Worm (Caenorhabditis elegans) whole organism, L1 larva: Measurements from ENCODE around the gene Y60A3A.16.

Experiments
- C34B4.2 ChIP-seq: sonication (generic microtip); optimal IDR thresholded peaks from 2 replicates; lab custom pipeline; 2017; ENCODE audit warnings: mild to moderate bottlenecking, missing genetic modification characterization, missing compliant biosample characterization
- F16B12.6 ChIP-seq: fragments of 150-350 bp; optimal IDR thresholded peaks from 2 replicates; lab custom pipeline; 2014; ENCODE audit warnings: missing biosample characterization, missing genetic modification characterization
- aha-1 ChIP-seq: fragments of 150-350 bp; optimal IDR thresholded peaks from 2 replicates; lab custom pipeline; 2014; ENCODE audit warnings: missing biosample characterization, missing genetic modification characterization
- alr-1 ChIP-seq: fragments of 200-800 bp; sonication (Bioruptor generic); optimal IDR thresholded peaks from 2 replicates; lab custom pipeline; 2018; ENCODE audit warnings: borderline replicate concordance, mild to moderate bottlenecking, missing genetic modification characterization, missing compliant biosample characterization
- aly-2 ChIP-seq: fragments of 150-350 bp; optimal IDR thresholded peaks from 2 replicates; lab custom pipeline; 2014; ENCODE audit warnings: missing biosample characterization, missing genetic modification characterization
- ama-1 ChIP-seq: fragments of 150-350 bp; optimal IDR thresholded peaks from 2 replicates; lab custom pipeline; 2014
- blmp-1 ChIP-seq: fragments of 150-350 bp; optimal IDR thresholded peaks from 2 replicates; lab custom pipeline; 2014; ENCODE audit warnings: missing biosample characterization, missing genetic modification characterization
- ceh-63 ChIP-seq: fragments of 200-800 bp; sonication (Bioruptor generic); optimal IDR thresholded peaks from 2 replicates; lab custom pipeline; 2018; ENCODE audit warnings: mild to moderate bottlenecking, missing genetic modification characterization, missing compliant biosample characterization
- ceh-82 ChIP-seq, 3 experiments: fragments of 150-350 bp in 1 of 3; sonication (generic microtip) in 2 of 3; optimal IDR thresholded peaks; 2 replicates each; lab custom pipeline; 2014 to 2017; ENCODE audit warnings: missing biosample characterization in 3 of 3, missing genetic modification characterization in 3 of 3
- dpl-1 ChIP-seq, 3 experiments: fragments of 150-350 bp in 2 of 3; sonication (generic microtip) in 1 of 3; optimal IDR thresholded peaks; 2 replicates each; lab custom pipeline; 2014 to 2017; ENCODE audit warnings: missing biosample characterization in 3 of 3, missing genetic modification characterization in 3 of 3, missing genetic modification reagents in 3 of 3
- dsc-1 ChIP-seq: sonication (generic microtip); optimal IDR thresholded peaks from 2 replicates; lab custom pipeline; 2016; ENCODE audit warnings: mild to moderate bottlenecking, missing genetic modification characterization, missing compliant biosample characterization
- efl-1 ChIP-seq, 4 experiments: fragments of 150-350 bp; optimal IDR thresholded peaks in 3 of 4; peaks in 1 of 4; 1 replicate in 1 of 4; 2 replicates in 3 of 4; lab custom pipeline; 2014; ENCODE audit warnings: missing biosample characterization in 2 of 4, missing genetic modification characterization in 2 of 4, missing genetic modification reagents in 2 of 4
- efl-3 ChIP-seq: fragments of 200-800 bp; sonication (Bioruptor generic); optimal IDR thresholded peaks from 2 replicates; lab custom pipeline; 2018; ENCODE audit warnings: mild to moderate bottlenecking, missing genetic modification characterization, missing compliant biosample characterization
- egl-27 ChIP-seq, 2 experiments: fragments of 150-350 bp in 1 of 2; sonication (generic microtip); optimal IDR thresholded peaks; 3 replicates each; lab custom pipeline; 2017 to 2018; ENCODE audit warnings: missing biosample characterization in 2 of 2, missing genetic modification characterization in 2 of 2, missing genetic modification reagents in 2 of 2
- elt-3 ChIP-seq, 6 experiments: fragments of 150-350 bp in 1 of 6; sonication (generic microtip); optimal IDR thresholded peaks; 2 replicates each; lab custom pipeline; 2017 to 2018; ENCODE audit warnings: missing biosample characterization in 6 of 6, missing genetic modification characterization in 6 of 6, inconsistent platforms in 1 of 6
- fkh-10 ChIP-seq: sonication (generic microtip); optimal IDR thresholded peaks from 2 replicates; lab custom pipeline; 2017; ENCODE audit warnings: missing biosample characterization, missing genetic modification reagents, missing genetic modification characterization
- fkh-4 ChIP-seq: sonication (generic microtip); optimal IDR thresholded peaks from 2 replicates; lab custom pipeline; 2016; ENCODE audit warnings: missing compliant biosample characterization, missing genetic modification characterization, borderline replicate concordance
- fkh-8 ChIP-seq: sonication (generic microtip); optimal IDR thresholded peaks from 2 replicates; lab custom pipeline; 2016; ENCODE audit warnings: mild to moderate bottlenecking, missing genetic modification characterization, missing compliant biosample characterization
- fos-1 ChIP-seq: fragments of 150-350 bp; optimal IDR thresholded peaks from 2 replicates; lab custom pipeline; 2014; ENCODE audit warnings: missing biosample characterization, missing genetic modification characterization
- isw-1 ChIP-seq: fragments of 200-800 bp; sonication (Bioruptor generic); IDR thresholded peaks from 2 replicates; pipeline ENCODE4 v1.3.6; 2022; ENCODE audit warnings: missing genetic modification characterization, missing compliant biosample characterization
- jun-1 ChIP-seq: fragments of 150-350 bp; optimal IDR thresholded peaks from 2 replicates; lab custom pipeline; 2014; ENCODE audit warnings: missing biosample characterization, missing genetic modification reagents, missing genetic modification characterization
- lin-13 ChIP-seq: fragments of 150-350 bp; optimal IDR thresholded peaks from 2 replicates; lab custom pipeline; 2014; ENCODE audit warnings: missing biosample characterization, missing genetic modification reagents, missing genetic modification characterization
- lin-14 ChIP-seq: fragments of 200-800 bp; sonication (Bioruptor generic); optimal IDR thresholded peaks from 2 replicates; lab custom pipeline; 2018; ENCODE audit warnings: mild to moderate bottlenecking, missing genetic modification characterization, moderate library complexity, missing compliant biosample characterization
- lin-35 ChIP-seq, 2 experiments: fragments of 150-350 bp; optimal IDR thresholded peaks; 2 replicates each; lab custom pipeline; 2014; ENCODE audit warnings: missing biosample characterization in 2 of 2, missing genetic modification characterization in 2 of 2, missing genetic modification reagents in 2 of 2
- lin-39 ChIP-seq: fragments of 150-350 bp; optimal IDR thresholded peaks from 2 replicates; lab custom pipeline; 2014; ENCODE audit warnings: missing biosample characterization, missing genetic modification reagents, missing genetic modification characterization
- mep-1 ChIP-seq: fragments of 150-350 bp; optimal IDR thresholded peaks from 2 replicates; lab custom pipeline; 2014; ENCODE audit warnings: missing biosample characterization, missing genetic modification characterization
- nhr-11 ChIP-seq: fragments of 150-350 bp; optimal IDR thresholded peaks from 2 replicates; lab custom pipeline; 2014; ENCODE audit warnings: missing biosample characterization, missing genetic modification characterization
- nhr-12 ChIP-seq: sonication (generic microtip); optimal IDR thresholded peaks from 2 replicates; lab custom pipeline; 2017; ENCODE audit warnings: missing biosample characterization, missing genetic modification characterization
- nhr-19 ChIP-seq: fragments of 200-800 bp; sonication (Bioruptor generic); conservative IDR thresholded peaks from 2 replicates; pipeline ENCODE4 v1.3.6; 2022; ENCODE audit warnings: missing genetic modification characterization, missing compliant biosample characterization
- nhr-20 ChIP-seq: sonication (generic microtip); optimal IDR thresholded peaks from 2 replicates; lab custom pipeline; 2016; ENCODE audit warnings: mild to moderate bottlenecking, missing genetic modification characterization, missing compliant biosample characterization
- nhr-28 ChIP-seq: fragments of 150-350 bp; optimal IDR thresholded peaks from 2 replicates; lab custom pipeline; 2014; ENCODE audit warnings: missing biosample characterization, missing genetic modification characterization
- nhr-47 ChIP-seq: sonication (generic microtip); optimal IDR thresholded peaks from 2 replicates; lab custom pipeline; 2016; ENCODE audit warnings: mild to moderate bottlenecking, missing genetic modification characterization, moderate library complexity, missing compliant biosample characterization
- nhr-71 ChIP-seq: sonication (generic microtip); optimal IDR thresholded peaks from 2 replicates; lab custom pipeline; 2016; ENCODE audit warnings: mild to moderate bottlenecking, missing genetic modification characterization, moderate library complexity, missing compliant biosample characterization
- nhr-77 ChIP-seq: fragments of 150-350 bp; optimal IDR thresholded peaks from 2 replicates; lab custom pipeline; 2014; ENCODE audit warnings: missing biosample characterization, missing genetic modification characterization
- nhr-85 ChIP-seq: sonication (generic microtip); peaks from one replicate; lab custom pipeline; 2016; ENCODE audit warnings: missing genetic modification characterization, inconsistent platforms, missing compliant biosample characterization
- pag-3 ChIP-seq: sonication (generic microtip); optimal IDR thresholded peaks from 2 replicates; lab custom pipeline; 2017; ENCODE audit warnings: missing genetic modification characterization, mild to moderate bottlenecking, missing compliant biosample characterization, antibody characterized with exemption, borderline replicate concordance; ENCODE audit not compliant: insufficient read depth
- pax-3 ChIP-seq: fragments of 200-800 bp; sonication (Bioruptor generic); optimal IDR thresholded peaks from 2 replicates; lab custom pipeline; 2018; ENCODE audit warnings: mild to moderate bottlenecking, missing genetic modification characterization, moderate library complexity, missing compliant biosample characterization
- pqm-1 ChIP-seq: sonication (generic microtip); optimal IDR thresholded peaks from 3 replicates; lab custom pipeline; 2017; ENCODE audit warnings: missing biosample characterization, missing genetic modification characterization
- skn-1 ChIP-seq: fragments of 150-350 bp; optimal IDR thresholded peaks from 2 replicates; lab custom pipeline; 2014; ENCODE audit warnings: missing biosample characterization, missing genetic modification characterization
- snpc-4 ChIP-seq: fragments of 150-350 bp; optimal IDR thresholded peaks from 2 replicates; lab custom pipeline; 2014; ENCODE audit warnings: missing biosample characterization, missing genetic modification characterization
- snu-23 ChIP-seq: sonication (generic microtip); optimal IDR thresholded peaks from 2 replicates; lab custom pipeline; 2016; ENCODE audit warnings: missing genetic modification characterization, missing compliant biosample characterization
- sox-4 ChIP-seq: sonication (generic microtip); optimal IDR thresholded peaks from 2 replicates; lab custom pipeline; 2016; ENCODE audit warnings: missing genetic modification characterization, missing compliant biosample characterization
- sptf-1 ChIP-seq: fragments of 150-350 bp; optimal IDR thresholded peaks from 2 replicates; lab custom pipeline; 2014; ENCODE audit warnings: missing biosample characterization, missing genetic modification characterization
- sup-37 ChIP-seq: fragments of 200-800 bp; sonication (Bioruptor generic); optimal IDR thresholded peaks from 2 replicates; lab custom pipeline; 2018; ENCODE audit warnings: mild to moderate bottlenecking, missing genetic modification characterization, missing compliant biosample characterization
- swsn-7 ChIP-seq: sonication (generic microtip); optimal IDR thresholded peaks from 2 replicates; lab custom pipeline; 2016; ENCODE audit warnings: missing genetic modification characterization, missing compliant biosample characterization
- tbx-2 ChIP-seq: sonication (generic microtip); optimal IDR thresholded peaks from 2 replicates; lab custom pipeline; 2016; ENCODE audit warnings: missing genetic modification characterization, missing compliant biosample characterization
- unc-130 ChIP-seq: fragments of 150-350 bp; optimal IDR thresholded peaks from 2 replicates; lab custom pipeline; 2017; ENCODE audit warnings: missing biosample characterization, missing genetic modification characterization, inconsistent platforms
- unc-62 ChIP-seq: fragments of 150-350 bp; optimal IDR thresholded peaks from 2 replicates; lab custom pipeline; 2014; ENCODE audit warnings: missing biosample characterization, missing genetic modification reagents, missing genetic modification characterization
- unc-86 ChIP-seq: sonication (generic microtip); optimal IDR thresholded peaks from 2 replicates; lab custom pipeline; 2016; ENCODE audit warnings: missing genetic modification characterization, missing compliant biosample characterization
- vab-15 ChIP-seq: sonication (generic microtip); optimal IDR thresholded peaks from 2 replicates; lab custom pipeline; 2017; ENCODE audit warnings: missing genotype, mild to moderate bottlenecking, missing genetic modification characterization, missing compliant biosample characterization
- zip-4 ChIP-seq: fragments of 200-800 bp; sonication (Bioruptor generic); optimal IDR thresholded peaks from 2 replicates; lab custom pipeline; 2018; ENCODE audit warnings: mild to moderate bottlenecking, missing genetic modification characterization, moderate library complexity, missing compliant biosample characterization
- ztf-11 ChIP-seq, 2 experiments: sonication (generic microtip); optimal IDR thresholded peaks; 2 replicates each; lab custom pipeline; 2016 to 2017; ENCODE audit warnings: missing genetic modification characterization in 2 of 2, missing biosample characterization in 1 of 2, missing compliant biosample characterization in 1 of 2
- ztf-4 ChIP-seq: fragments of 150-350 bp; optimal IDR thresholded peaks from 2 replicates; lab custom pipeline; 2014; ENCODE audit warnings: missing biosample characterization, missing genetic modification characterization

Y60A3A.16 gene

DNA sequence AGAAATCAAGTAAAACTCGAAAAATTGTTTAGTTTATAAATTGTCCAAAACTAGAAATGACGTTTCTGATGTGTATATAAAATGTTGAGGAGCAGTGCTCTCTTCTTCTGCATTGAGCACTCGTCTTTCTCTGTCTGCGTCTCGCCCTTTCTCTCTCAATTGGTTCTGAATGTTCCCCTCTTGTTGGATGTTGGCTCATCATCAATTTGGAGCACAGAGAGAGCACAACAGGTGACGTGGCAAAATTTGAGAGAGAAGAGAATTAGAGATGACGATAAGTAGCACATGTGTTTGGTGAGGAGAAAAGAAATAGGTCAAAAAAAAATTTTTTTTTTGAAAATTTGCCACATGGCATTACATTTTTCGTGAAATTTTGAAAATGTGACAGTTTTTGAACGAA lies 25.0 kb downstream of the Y60A3A.16 start:
- TF ChIP-seq mep-1 (tag; lab: Kevin White, UChicago) (peak; percentile 48), ceh-82 (tag; optimal IDR thresholded peaks at IDR 0.05; lab: Kevin White, UChicago) (peak in 2 of 3 experiments; percentile 24 to 43), pqm-1 (tag; lab: Kevin White, UChicago) (no peak), fos-1 (tag; lab: Kevin White, UChicago) (peak; percentile 49), nhr-20 (tag; lab: Kevin White, UChicago) (peak; percentile 20), aha-1 (tag; lab: Kevin White, UChicago) (no peak), zip-4 (GFP tag; lab: Kevin White, UChicago) (no peak), ztf-11 (tag; optimal IDR thresholded peaks at IDR 0.05; lab: Kevin White, UChicago) (no peak), skn-1 (tag; lab: Kevin White, UChicago) (no peak), ama-1 (lab: Kevin White, UChicago) (no peak), F16B12.6 (tag; lab: Kevin White, UChicago) (peak; percentile 24), nhr-28 (tag; lab: Kevin White, UChicago) (no peak), sox-4 (no peak), snpc-4 (tag; lab: Kevin White, UChicago) (peak; percentile 53), fkh-10 (GFP tag; lab: Kevin White, UChicago) (peak; percentile 25), unc-62 (GFP tag; lab: Kevin White, UChicago) (no peak), elt-3 (tag; optimal IDR thresholded peaks at IDR 0.05; lab: Kevin White, UChicago) (no peak), nhr-85 (no peak), unc-130 (no peak), dsc-1 (tag; lab: Kevin White, UChicago) (peak; percentile 81), nhr-19 (GFP tag; lab: Robert Waterston, UW) (peak; percentile 50), dpl-1 (GFP tag; optimal IDR thresholded peaks at IDR 0.05; lab: Kevin White, UChicago) (peak in 1 of 3 experiments; percentile 33), nhr-47 (tag; lab: Kevin White, UChicago) (no peak), fkh-8 (no peak), nhr-12 (no peak), lin-14 (GFP tag; lab: Kevin White, UChicago) (peak; percentile 92), blmp-1 (tag; lab: Kevin White, UChicago) (no peak), alr-1 (tag; lab: Kevin White, UChicago) (no peak), unc-86 (tag; lab: Kevin White, UChicago) (no peak), pag-3 (tag; lab: Kevin White, UChicago) (no peak), efl-1 (optimal IDR thresholded peaks at IDR 0.05; lab: Kevin White, UChicago) (peak; percentile 40 to 50), efl-1 (GFP tag; optimal IDR thresholded peaks at IDR 0.05 in 1 of 2; lab: Kevin White, UChicago) (peak; percentile 34 to 86), lin-35 (GFP tag; optimal IDR thresholded peaks at IDR 0.05; lab: Kevin White, UChicago) (peak; percentile 13 to 30), aly-2 (tag; lab: Kevin White, UChicago) (no peak), fkh-4 (tag; lab: Kevin White, UChicago) (peak; percentile 43), efl-3 (no peak), sptf-1 (tag; lab: Kevin White, UChicago) (no peak), nhr-77 (tag; lab: Kevin White, UChicago) (no peak), jun-1 (tag; lab: Kevin White, UChicago) (no peak), nhr-71 (tag; lab: Kevin White, UChicago) (peak; percentile 85), swsn-7 (peak; percentile 50), tbx-2 (tag; lab: Kevin White, UChicago) (peak; percentile 29), lin-39 (tag; lab: Kevin White, UChicago) (no peak), lin-13 (peak; percentile 53), ztf-4 (tag; lab: Kevin White, UChicago) (no peak), isw-1 (GFP tag; lab: Robert Waterston, UW) (no peak), sup-37 (no peak), C34B4.2 (no peak), vab-15 (no peak), snu-23 (GFP tag; lab: Kevin White, UChicago) (peak; percentile 65), nhr-11 (tag; lab: Kevin White, UChicago) (peak; percentile 29), egl-27 (tag; optimal IDR thresholded peaks at IDR 0.05; lab: Kevin White, UChicago) (peak in 1 of 2 experiments; percentile 29), pax-3 (tag; lab: Kevin White, UChicago) (no peak), ceh-63 (GFP tag; lab: Kevin White, UChicago) (no peak)
